Fruit fly (Drosophila melanogaster): ENCODE measurements around the gene senju.

DNA sequence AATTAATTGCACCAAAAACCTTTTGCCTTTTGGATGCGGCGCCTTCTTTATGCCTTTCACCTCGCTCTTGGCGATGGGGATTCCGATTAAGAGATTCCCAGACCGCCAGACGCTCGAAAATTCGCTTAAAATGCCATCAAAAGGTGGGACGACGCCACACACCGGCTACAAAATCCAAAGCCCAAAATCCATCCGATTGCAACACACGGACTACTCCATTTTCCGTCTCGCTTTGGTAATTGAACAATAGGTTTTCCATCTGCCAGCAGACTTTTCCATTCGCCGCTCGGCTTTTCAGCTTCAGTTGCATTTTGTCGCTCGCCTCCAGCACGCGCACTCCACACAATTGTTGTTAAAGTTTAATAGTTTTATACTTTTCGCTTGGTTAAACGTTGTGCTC, 7.9 kb downstream of the senju start, which contains the start of gene qtc:
- no peak for TF ChIP-seq CG17806 (tag; optimal IDR thresholded peaks at IDR 0.05)
- no peak for TF ChIP-seq CG8159 (tag; optimal IDR thresholded peaks at IDR 0.05)
- no peak for TF ChIP-seq CG34367 (tag; optimal IDR thresholded peaks at IDR 0.05)
- TF ChIP-seq fd96Ca (GFP tag; IDR thresholded peaks at IDR 0.05): no peak
- no peak for TF ChIP-seq Ets98B (GFP tag; IDR thresholded peaks at IDR 0.05)
- no peak for TF ChIP-seq EcR (GFP tag; optimal IDR thresholded peaks at IDR 0.05)
- TF ChIP-seq CG8301 (tag; optimal IDR thresholded peaks at IDR 0.05): no peak
- no peak for TF ChIP-seq CG13204 (GFP tag; optimal IDR thresholded peaks at IDR 0.05)
- TF ChIP-seq CG32121 (GFP tag; IDR thresholded peaks at IDR 0.05): no peak
- TF ChIP-seq Pif1A (GFP tag; optimal IDR thresholded peaks at IDR 0.05): no peak
- no peak for TF ChIP-seq D1 (tag; optimal IDR thresholded peaks at IDR 0.05)
- no peak for TF ChIP-seq Pif1B (GFP tag; optimal IDR thresholded peaks at IDR 0.05)
- TF ChIP-seq CG10348 (GFP tag; IDR thresholded peaks at IDR 0.05): no peak
- no peak for TF ChIP-seq Snoo (tag; optimal IDR thresholded peaks at IDR 0.05)
